Fruit fly (Drosophila melanogaster): ENCODE measurements around the gene CG8534.

DNA sequence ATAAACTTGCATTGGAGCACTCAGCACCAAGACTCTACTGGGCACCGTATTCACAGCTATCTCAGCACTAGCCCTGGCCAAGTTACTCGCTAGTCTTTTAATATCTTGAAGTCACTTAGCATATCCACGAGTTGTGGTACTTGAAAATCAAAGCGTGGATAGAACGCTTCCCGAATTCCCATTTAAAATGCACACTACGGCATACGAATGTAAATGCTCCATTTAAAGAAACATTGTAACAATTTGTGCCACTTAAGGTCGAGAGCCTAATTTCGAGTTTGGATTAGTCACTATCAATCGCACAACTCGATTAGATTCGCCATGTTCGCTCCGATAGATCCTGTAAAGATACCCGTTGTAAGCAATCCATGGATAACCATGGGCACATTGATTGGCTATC, 1.3 kb downstream of the CG8534 start, which contains the start of gene eloF:
- TF ChIP-seq CG9817 (tag; optimal IDR thresholded peaks at IDR 0.05): no peak
- no peak for TF ChIP-seq jigr1 (GFP tag; IDR thresholded peaks at IDR 0.05)
- TF ChIP-seq caup (GFP tag; optimal IDR thresholded peaks at IDR 0.05; ENCODE audit: severe bottlenecking): no peak
- no peak for TF ChIP-seq cad (GFP tag; optimal IDR thresholded peaks at IDR 0.05)
- TF ChIP-seq Atf3 (GFP tag; optimal IDR thresholded peaks at IDR 0.05): no peak
- TF ChIP-seq zen2 (GFP tag; IDR thresholded peaks at IDR 0.05; ENCODE audit: partially characterized antibody): no peak

All from whole organism, embryonic.